Fruit fly (Drosophila melanogaster) whole organism, larva: ENCODE results near the gene rg.

Experiments
- noc ChIP-seq: fragments of 200-800 bp; sonication (Bioruptor generic); optimal IDR thresholded peaks from 3 replicates; lab custom pipeline; 2019; ENCODE audit warnings: missing biosample characterization, mild to moderate bottlenecking, missing genetic modification characterization, moderate library complexity

The rg gene

dm6 chrX:5289692-5290091 lies 204.1 kb downstream of the rg start:
- TF ChIP-seq noc (tag; lab: Kevin White, UChicago): no peak

dm6 chrX:5293141-5293540 lies 207.6 kb downstream of the rg start:
- TF ChIP-seq noc (tag; lab: Kevin White, UChicago): no peak

dm6 chrX:5295766-5296165 lies 210.2 kb downstream of the rg start, which contains the start of gene CG42749:
Gene CG42749, plus strand, starts transcription at chrX:5296066.
- TF ChIP-seq noc (tag; lab: Kevin White, UChicago): no peak

DNA sequence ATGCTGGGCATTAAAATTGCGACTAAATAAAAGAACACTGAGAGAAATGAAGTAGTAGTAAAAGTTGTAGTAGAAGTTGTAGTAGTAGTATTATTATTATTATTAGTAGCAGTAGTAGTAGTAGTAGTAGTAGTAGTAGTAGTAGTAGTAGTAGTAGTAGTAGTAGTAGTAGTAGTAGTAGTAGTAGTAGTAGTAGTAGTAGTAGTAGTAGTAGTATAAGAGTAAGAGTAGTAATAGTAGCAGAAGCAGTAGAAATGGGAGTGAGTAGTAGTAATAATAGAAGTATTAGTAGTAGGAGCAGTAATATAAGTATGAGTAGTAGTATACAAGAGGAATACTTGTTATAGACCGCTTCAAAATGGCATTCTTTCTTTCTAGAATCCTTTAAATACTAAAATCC lies 214.4 kb downstream of the rg start:
- no peak for TF ChIP-seq noc (tag; lab: Kevin White, UChicago)

- no peak for TF ChIP-seq noc (tag; lab: Kevin White, UChicago)
Measured at dm6 chrX:5300623-5301283, 215.2 kb downstream of the rg start.
